Worm (Caenorhabditis elegans) whole organism, L4 larva: ENCODE measurements around the gene usp-4.

Experiments used
- F26F4.8 ChIP-seq: fragments of 200-800 bp; sonication (Bioruptor generic); conservative IDR thresholded peaks from 2 replicates; pipeline ENCODE4 v1.3.6; 2022; ENCODE audit warnings: missing genetic modification characterization, missing compliant biosample characterization
- F49E8.2 ChIP-seq: sonication (generic microtip); optimal IDR thresholded peaks from 2 replicates; lab custom pipeline; 2016; ENCODE audit warnings: missing compliant biosample characterization, mild to moderate bottlenecking, missing genetic modification characterization, borderline replicate concordance
- T26A8.4 ChIP-seq: fragments of 200-800 bp; sonication (Bioruptor generic); IDR thresholded peaks from 2 replicates; pipeline ENCODE4 v1.3.6; 2022; ENCODE audit warnings: missing genetic modification characterization, missing compliant biosample characterization
- Y48G9A.11 ChIP-seq: fragments of 200-800 bp; sonication (Bioruptor generic); IDR thresholded peaks from 2 replicates; pipeline ENCODE4 v1.3.6; 2022; ENCODE audit warnings: missing genetic modification reagents, missing genetic modification characterization, missing compliant biosample characterization
- Y75B8A.6 ChIP-seq: fragments of 200-800 bp; sonication (Bioruptor generic); IDR thresholded peaks from 2 replicates; pipeline ENCODE4 v1.3.6; 2022; ENCODE audit warnings: missing genetic modification reagents, missing genetic modification characterization, missing compliant biosample characterization
- ZK546.5 ChIP-seq, 2 experiments: sonication (generic microtip); optimal IDR thresholded peaks; 2 replicates each; lab custom pipeline; 2017; ENCODE audit warnings: missing biosample characterization in 2 of 2, missing genetic modification characterization in 2 of 2
- aha-1 ChIP-seq: fragments of 150-350 bp; peaks from one replicate; lab custom pipeline; 2014; ENCODE audit warnings: missing biosample characterization, missing genetic modification characterization
- attf-4 ChIP-seq: sonication (generic microtip); optimal IDR thresholded peaks from 3 replicates; lab custom pipeline; 2017; ENCODE audit warnings: missing biosample characterization, missing genetic modification characterization
- ceh-20 ChIP-seq: fragments of 200-800 bp; sonication (Bioruptor generic); IDR thresholded peaks from 2 replicates; pipeline ENCODE4 v1.3.6; 2022; ENCODE audit warnings: missing genetic modification reagents, missing genetic modification characterization, missing compliant biosample characterization
- ceh-32 ChIP-seq: sonication (generic microtip); optimal IDR thresholded peaks from 2 replicates; lab custom pipeline; 2016; ENCODE audit warnings: mild to moderate bottlenecking, missing genetic modification characterization, missing compliant biosample characterization; ENCODE audit not compliant: poor library complexity
- ceh-44 ChIP-seq: fragments of 200-800 bp; sonication (Bioruptor generic); IDR thresholded peaks from 2 replicates; pipeline ENCODE4 v1.3.6; 2022; ENCODE audit warnings: missing genetic modification reagents, missing genetic modification characterization, missing compliant biosample characterization
- ceh-82 ChIP-seq: sonication (generic microtip); optimal IDR thresholded peaks from 2 replicates; lab custom pipeline; 2017; ENCODE audit warnings: missing biosample characterization, missing genetic modification characterization
- cey-2 ChIP-seq: sonication (generic microtip); optimal IDR thresholded peaks from 3 replicates; lab custom pipeline; 2017; ENCODE audit warnings: missing genetic modification characterization, mild to moderate bottlenecking, missing compliant biosample characterization, antibody characterized with exemption, borderline replicate concordance; ENCODE audit not compliant: insufficient read depth
- daf-12 ChIP-seq: fragments of 150-350 bp; optimal IDR thresholded peaks from 2 replicates; lab custom pipeline; 2014; ENCODE audit warnings: missing biosample characterization, missing genetic modification reagents, missing genetic modification characterization
- daf-8 ChIP-seq: fragments of 200-800 bp; sonication (Bioruptor generic); IDR thresholded peaks from 2 replicates; pipeline ENCODE4 v1.3.6; 2022; ENCODE audit warnings: missing genetic modification characterization, missing compliant biosample characterization
- dmd-6 ChIP-seq: fragments of 200-800 bp; sonication (Bioruptor generic); IDR thresholded peaks from 2 replicates; pipeline ENCODE4 v1.3.6; 2022; ENCODE audit warnings: missing genetic modification reagents, missing genetic modification characterization, missing compliant biosample characterization
- dmd-8 ChIP-seq: fragments of 200-800 bp; sonication (Bioruptor generic); IDR thresholded peaks from 2 replicates; pipeline ENCODE4 v1.3.6; 2022; ENCODE audit warnings: missing genetic modification characterization, missing compliant biosample characterization
- dpl-1 ChIP-seq: fragments of 150-350 bp; optimal IDR thresholded peaks from 2 replicates; lab custom pipeline; 2014; ENCODE audit warnings: missing biosample characterization, missing genetic modification reagents, missing genetic modification characterization
- egl-43 ChIP-seq: fragments of 200-800 bp; sonication (Bioruptor generic); IDR thresholded peaks from 2 replicates; pipeline ENCODE4 v1.3.6; 2022; ENCODE audit warnings: missing genetic modification reagents, missing genetic modification characterization, missing compliant biosample characterization
- fkh-10 ChIP-seq: fragments of 150-350 bp; optimal IDR thresholded peaks from 2 replicates; lab custom pipeline; 2014; ENCODE audit warnings: missing biosample characterization, missing genetic modification reagents, missing genetic modification characterization
- hif-1 ChIP-seq, 2 experiments: sonication (generic microtip); optimal IDR thresholded peaks; 2 replicates each; lab custom pipeline; 2016 to 2017; ENCODE audit warnings: missing compliant biosample characterization in 2 of 2, missing genetic modification characterization in 2 of 2, missing genetic modification reagents in 2 of 2, missing genotype in 2 of 2, mild to moderate bottlenecking in 1 of 2
- hlh-11 ChIP-seq: fragments of 200-800 bp; sonication (Bioruptor generic); optimal IDR thresholded peaks from 2 replicates; lab custom pipeline; 2018; ENCODE audit warnings: mild to moderate bottlenecking, missing genetic modification characterization, missing compliant biosample characterization
- jun-1 ChIP-seq: fragments of 150-350 bp; optimal IDR thresholded peaks from 2 replicates; lab custom pipeline; 2014; ENCODE audit warnings: missing biosample characterization, missing genetic modification reagents, missing genetic modification characterization
- lin-15B ChIP-seq: fragments of 150-350 bp; sonication (generic microtip); optimal IDR thresholded peaks from 3 replicates; lab custom pipeline; 2014; ENCODE audit warnings: missing biosample characterization, missing genetic modification characterization
- lin-38 ChIP-seq: fragments of 200-800 bp; sonication (Bioruptor generic); IDR thresholded peaks from 2 replicates; pipeline ENCODE4 v1.3.6; 2022; ENCODE audit warnings: missing genetic modification reagents, missing genetic modification characterization, missing compliant biosample characterization
- lin-39 ChIP-seq: fragments of 150-350 bp; optimal IDR thresholded peaks from 2 replicates; lab custom pipeline; 2014; ENCODE audit warnings: missing biosample characterization, missing genetic modification reagents, missing genetic modification characterization
- madf-5 ChIP-seq, 2 experiments: fragments of 200-800 bp; sonication (Bioruptor generic); IDR thresholded peaks; 2 replicates each; pipeline ENCODE4 v1.3.6; 2022; ENCODE audit warnings: missing compliant biosample characterization in 2 of 2, missing genetic modification characterization in 2 of 2
- mdl-1 ChIP-seq, 2 experiments: fragments of 150-350 bp in 1 of 2; sonication (generic microtip) in 1 of 2; optimal IDR thresholded peaks; 2 replicates each; lab custom pipeline; 2014 to 2017; ENCODE audit warnings: missing biosample characterization in 2 of 2, missing genetic modification characterization in 2 of 2
- mdt-29 ChIP-seq: fragments of 200-800 bp; sonication (Bioruptor generic); IDR thresholded peaks from 2 replicates; pipeline ENCODE4 v1.3.6; 2022; ENCODE audit warnings: missing genetic modification reagents, missing genetic modification characterization, missing compliant biosample characterization
- mes-2 ChIP-seq: sonication (generic microtip); optimal IDR thresholded peaks from 2 replicates; lab custom pipeline; 2016; ENCODE audit warnings: missing genotype, mild to moderate bottlenecking, missing genetic modification characterization, missing compliant biosample characterization; ENCODE audit not compliant: poor library complexity, severe bottlenecking
- mxl-2 ChIP-seq: fragments of 200-800 bp; sonication (Bioruptor generic); conservative IDR thresholded peaks from 2 replicates; pipeline ENCODE4 v1.3.6; 2022; ENCODE audit warnings: missing genetic modification reagents, missing genetic modification characterization, missing compliant biosample characterization
- mxl-3 ChIP-seq: fragments of 200-800 bp; sonication (Bioruptor generic); optimal IDR thresholded peaks from 2 replicates; lab custom pipeline; 2018; ENCODE audit warnings: mild to moderate bottlenecking, missing genetic modification characterization, missing compliant biosample characterization
- nhr-11 ChIP-seq: fragments of 150-350 bp; optimal IDR thresholded peaks from 2 replicates; lab custom pipeline; 2014; ENCODE audit warnings: missing biosample characterization, missing genetic modification characterization
- nhr-237 ChIP-seq: sonication (generic microtip); optimal IDR thresholded peaks from 2 replicates; lab custom pipeline; 2017; ENCODE audit warnings: missing biosample characterization, missing genetic modification characterization
- nhr-25 ChIP-seq: sonication (generic microtip); optimal IDR thresholded peaks from 2 replicates; lab custom pipeline; 2017; ENCODE audit warnings: missing genetic modification characterization, mild to moderate bottlenecking, missing compliant biosample characterization, antibody characterized with exemption, moderate library complexity, borderline replicate concordance; ENCODE audit not compliant: insufficient read depth
- nhr-42 ChIP-seq: fragments of 200-800 bp; sonication (Bioruptor generic); IDR thresholded peaks from 2 replicates; pipeline ENCODE4 v1.3.6; 2022; ENCODE audit warnings: missing genetic modification characterization, missing compliant biosample characterization
- nhr-48 ChIP-seq: sonication (generic microtip); optimal IDR thresholded peaks from 2 replicates; lab custom pipeline; 2016; ENCODE audit warnings: mild to moderate bottlenecking, missing genetic modification characterization, missing compliant biosample characterization
- nhr-6 ChIP-seq: fragments of 150-350 bp; optimal IDR thresholded peaks from 2 replicates; lab custom pipeline; 2014; ENCODE audit warnings: missing biosample characterization, missing genetic modification characterization
- nhr-76 ChIP-seq: fragments of 150-350 bp; optimal IDR thresholded peaks from 2 replicates; lab custom pipeline; 2014; ENCODE audit warnings: missing biosample characterization, missing genetic modification characterization
- nhr-77 ChIP-seq: fragments of 150-350 bp; optimal IDR thresholded peaks from 2 replicates; lab custom pipeline; 2014; ENCODE audit warnings: missing biosample characterization, missing genetic modification characterization
- php-3 ChIP-seq: fragments of 200-800 bp; sonication (Bioruptor generic); IDR thresholded peaks from 2 replicates; pipeline ENCODE4 v1.3.6; 2022; ENCODE audit warnings: missing genetic modification reagents, missing genetic modification characterization, missing compliant biosample characterization
- set-16 ChIP-seq: fragments of 200-800 bp; sonication (Bioruptor generic); IDR thresholded peaks from 2 replicates; pipeline ENCODE4 v1.3.6; 2022; ENCODE audit warnings: missing genetic modification reagents, missing genetic modification characterization, missing compliant biosample characterization
- skn-1 ChIP-seq: fragments of 150-350 bp; optimal IDR thresholded peaks from 2 replicates; lab custom pipeline; 2014; ENCODE audit warnings: missing biosample characterization, missing genetic modification characterization
- snpc-1.2 ChIP-seq: fragments of 200-800 bp; sonication (Bioruptor generic); IDR thresholded peaks from 2 replicates; pipeline ENCODE4 v1.3.6; 2022; ENCODE audit warnings: missing genetic modification reagents, missing genetic modification characterization, missing compliant biosample characterization
- snpc-4 ChIP-seq: fragments of 150-350 bp; optimal IDR thresholded peaks from 2 replicates; lab custom pipeline; 2014; ENCODE audit warnings: missing biosample characterization, missing genetic modification characterization
- spr-1 ChIP-seq: sonication (generic microtip); optimal IDR thresholded peaks from 2 replicates; lab custom pipeline; 2016; ENCODE audit warnings: mild to moderate bottlenecking, missing genetic modification characterization, missing compliant biosample characterization
- tag-97 ChIP-seq: fragments of 200-800 bp; sonication (Bioruptor generic); IDR thresholded peaks from 2 replicates; pipeline ENCODE4 v1.3.6; 2022; ENCODE audit warnings: missing genetic modification characterization, missing compliant biosample characterization
- unc-130 ChIP-seq: sonication (generic microtip); optimal IDR thresholded peaks from 2 replicates; lab custom pipeline; 2016; ENCODE audit warnings: missing genetic modification reagents, missing genetic modification characterization, missing compliant biosample characterization
- unc-39 ChIP-seq: sonication (generic microtip); optimal IDR thresholded peaks from 2 replicates; lab custom pipeline; 2017; ENCODE audit warnings: missing biosample characterization, missing genetic modification characterization
- unc-62 ChIP-seq, 3 experiments: fragments of 150-350 bp in 1 of 3; sonication (generic microtip); optimal IDR thresholded peaks in 2 of 3; peaks in 1 of 3; 1 replicate in 1 of 3; 2 replicates in 2 of 3; lab custom pipeline; 2014 to 2017; ENCODE audit warnings: missing biosample characterization in 3 of 3, missing genetic modification characterization in 3 of 3, missing genetic modification reagents in 3 of 3, missing genotype in 1 of 3
- zip-11 ChIP-seq: fragments of 200-800 bp; sonication (Bioruptor generic); IDR thresholded peaks from 2 replicates; pipeline ENCODE4 v1.3.6; 2022; ENCODE audit warnings: missing genetic modification characterization, missing compliant biosample characterization

usp-4 gene

DNA sequence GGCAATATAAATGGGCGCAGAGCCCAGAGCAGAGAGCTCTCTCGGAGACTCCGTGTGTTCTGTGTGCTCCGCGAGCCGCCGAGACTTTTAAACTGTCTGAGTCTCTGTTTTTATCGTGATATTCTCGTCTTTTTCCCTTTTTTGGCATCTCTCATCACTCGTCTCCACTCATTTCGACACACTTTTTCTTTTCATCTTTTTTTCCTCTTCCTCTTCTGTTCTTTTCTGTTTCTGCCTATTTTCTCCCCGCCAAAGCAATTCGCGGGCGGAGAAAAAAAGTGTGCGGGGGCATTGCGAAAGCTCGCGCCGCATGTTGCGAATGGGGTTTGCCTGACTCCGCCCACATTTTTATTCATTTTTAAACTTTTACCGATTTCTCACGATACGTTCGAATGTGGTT lies 737 bp upstream of the usp-4 start (continued):
- peak; percentile 92 for TF ChIP-seq mes-2 (tag; lab: Kevin White, UChicago)
- TF ChIP-seq dmd-8 (GFP tag; lab: Robert Waterston, UW) = no peak
- TF ChIP-seq fkh-10 = peak; percentile 90
- peak; percentile 72 for TF ChIP-seq nhr-48
- TF ChIP-seq Y75B8A.6 (GFP tag; lab: Robert Waterston, UW) = no peak
- no peak for TF ChIP-seq daf-12
- TF ChIP-seq nhr-6 (tag; lab: Kevin White, UChicago) = peak; percentile 94
- TF ChIP-seq T26A8.4 (GFP tag; lab: Robert Waterston, UW) = peak; percentile 82
- peak; percentile 20 to 84 for TF ChIP-seq hif-1 (tag; optimal IDR thresholded peaks at IDR 0.05; lab: Kevin White, UChicago)
- TF ChIP-seq unc-130 (GFP tag; lab: Kevin White, UChicago) = peak; percentile 94
- TF ChIP-seq nhr-76 (tag; lab: Kevin White, UChicago) = no peak
- TF ChIP-seq attf-4 (tag; lab: Kevin White, UChicago) = peak; percentile 3
- peak; percentile 55 to 62 for TF ChIP-seq mdl-1 (tag; optimal IDR thresholded peaks at IDR 0.05; lab: Kevin White, UChicago)
- peak; percentile 61 for TF ChIP-seq dmd-6 (GFP tag; lab: Robert Waterston, UW)
- no peak for TF ChIP-seq ceh-82 (tag; lab: Kevin White, UChicago)
- TF ChIP-seq unc-62 (GFP tag; optimal IDR thresholded peaks at IDR 0.05 in 1 of 2; lab: Kevin White, UChicago) = peak in 1 of 2 experiments; percentile 86
- no peak for TF ChIP-seq unc-62 (tag; optimal IDR thresholded peaks at IDR 0.05; lab: Kevin White, UChicago)
- TF ChIP-seq nhr-25 (tag; lab: Kevin White, UChicago) = no peak
- no peak for TF ChIP-seq mxl-2 (GFP tag; lab: Robert Waterston, UW)
- peak; percentile 87 for TF ChIP-seq lin-38 (GFP tag; lab: Robert Waterston, UW)
- TF ChIP-seq madf-5 (GFP tag; IDR thresholded peaks at IDR 0.05; lab: Robert Waterston, UW) = peak in 1 of 2 experiments; percentile 64; a peak in 1 of 4 replicates
- no peak for TF ChIP-seq lin-39 (tag; lab: Kevin White, UChicago)
- peak; percentile 68 for TF ChIP-seq nhr-77 (tag; lab: Kevin White, UChicago)
- TF ChIP-seq egl-43 (GFP tag; lab: Robert Waterston, UW) = peak; percentile 84
- no peak for TF ChIP-seq ZK546.5 (tag; optimal IDR thresholded peaks at IDR 0.05; lab: Kevin White, UChicago)
- TF ChIP-seq jun-1 = peak; percentile 57
- no peak for TF ChIP-seq tag-97 (GFP tag; lab: Robert Waterston, UW)
- 0 out of 2 replicates have a peak, but pooled peaks have one; percentile 36 for TF ChIP-seq F26F4.8 (GFP tag; lab: Robert Waterston, UW)
- no peak for TF ChIP-seq lin-15B (tag; lab: Kevin White, UChicago)
- no peak for TF ChIP-seq ceh-32 (tag; lab: Kevin White, UChicago)
- no peak for TF ChIP-seq cey-2
- TF ChIP-seq skn-1 (tag; lab: Kevin White, UChicago) = no peak
- TF ChIP-seq set-16 = peak; percentile 71
- TF ChIP-seq daf-8 (GFP tag; lab: Robert Waterston, UW) = no peak
- peak; percentile 42; the same call in 1 of the 2 replicates for TF ChIP-seq ceh-20 (GFP tag; lab: Robert Waterston, UW)
- no peak for TF ChIP-seq zip-11 (GFP tag; lab: Robert Waterston, UW)
- peak; percentile 87 for TF ChIP-seq hlh-11 (tag; lab: Kevin White, UChicago)
- TF ChIP-seq dpl-1 (GFP tag; lab: Kevin White, UChicago) = peak; percentile 79
- TF ChIP-seq snpc-4 (tag; lab: Kevin White, UChicago) = no peak
- no peak for TF ChIP-seq unc-39 (tag; lab: Kevin White, UChicago)
- peak; percentile 75 for TF ChIP-seq Y48G9A.11 (GFP tag; lab: Robert Waterston, UW)
- peak; percentile 57; the same call in 1 of the 2 replicates for TF ChIP-seq nhr-42 (GFP tag; lab: Robert Waterston, UW)
- TF ChIP-seq nhr-237 (tag; lab: Kevin White, UChicago) = no peak
- peak; percentile 95 for TF ChIP-seq snpc-1.2
- TF ChIP-seq mxl-3 = peak; percentile 68
- 0 out of 2 replicates have a peak, but pooled peaks have one; percentile 36 for TF ChIP-seq mdt-29
- peak; percentile 84 for TF ChIP-seq nhr-11 (tag; lab: Kevin White, UChicago)
- peak; percentile 72 for TF ChIP-seq F49E8.2
- TF ChIP-seq php-3 = peak; percentile 45
- TF ChIP-seq aha-1 (tag; lab: Kevin White, UChicago) = peak; percentile 98
- peak; percentile 83 for TF ChIP-seq ceh-44 (GFP tag; lab: Robert Waterston, UW)
- TF ChIP-seq spr-1 (tag; lab: Kevin White, UChicago) = peak; percentile 75
